Fruit fly (Drosophila melanogaster): Measurements from ENCODE around the gene CG4793.

Gene CG4793

dm6 chr2L:15911591-15912007 lies 11.6 kb upstream of the CG4793 start:
- 0 out of 3 replicates have a peak, but pooled peaks have one; percentile 5 for TF ChIP-seq HLH4C (GFP tag; IDR thresholded peaks at IDR 0.05; ENCODE audit: partially characterized antibody)
- TF ChIP-seq Fer1 (GFP tag; optimal IDR thresholded peaks at IDR 0.05): no peak
- TF ChIP-seq CG11723 (GFP tag; optimal IDR thresholded peaks at IDR 0.05): no peak
- no peak for TF ChIP-seq CG14710 (tag; optimal IDR thresholded peaks at IDR 0.05)
- TF ChIP-seq CG10543 (GFP tag; optimal IDR thresholded peaks at IDR 0.05): peak; percentile 79
- no peak for TF ChIP-seq lilli (GFP tag; optimal IDR thresholded peaks at IDR 0.05)
- peak; percentile 89 to 95 for TF ChIP-seq Trl (optimal IDR thresholded peaks at IDR 0.05)
- TF ChIP-seq Trl (GFP tag; optimal IDR thresholded peaks at IDR 0.05): no peak
- TF ChIP-seq abd-A (tag; optimal IDR thresholded peaks at IDR 0.05): peak; percentile 80
- TF ChIP-seq CG18599 (GFP tag; optimal IDR thresholded peaks at IDR 0.05): no peak
- TF ChIP-seq Bgb (GFP tag; IDR thresholded peaks at IDR 0.05; ENCODE audit: partially characterized antibody): peak; percentile 68; the same call in 1 of the 2 replicates
- no peak for TF ChIP-seq CG34422 (GFP tag; IDR thresholded peaks at IDR 0.05)
- TF ChIP-seq trh (GFP tag; optimal IDR thresholded peaks at IDR 0.05): no peak
- no peak for TF ChIP-seq CG4707 (GFP tag; optimal IDR thresholded peaks at IDR 0.05)
- no peak for TF ChIP-seq ara (GFP tag; IDR thresholded peaks at IDR 0.05)
- TF ChIP-seq cwo (GFP tag; optimal IDR thresholded peaks at IDR 0.05): peak; percentile 95
- TF ChIP-seq CG15011 (GFP tag; optimal IDR thresholded peaks at IDR 0.05): no peak
- TF ChIP-seq Deaf1 (tag; optimal IDR thresholded peaks at IDR 0.05): no peak
- TF ChIP-seq CG13894 (tag; optimal IDR thresholded peaks at IDR 0.05): no peak
- TF ChIP-seq Poxn (GFP tag; IDR thresholded peaks at IDR 0.05): no peak
- TF ChIP-seq Blimp-1 (GFP tag; optimal IDR thresholded peaks at IDR 0.05): peak; percentile 90
- TF ChIP-seq CG4404 (GFP tag; IDR thresholded peaks at IDR 0.05): no peak
- no peak for TF ChIP-seq CG18262 (tag; optimal IDR thresholded peaks at IDR 0.05)
- no peak for TF ChIP-seq CG10654 (GFP tag; optimal IDR thresholded peaks at IDR 0.05)
- no peak for TF ChIP-seq Nf-YB (GFP tag; optimal IDR thresholded peaks at IDR 0.05)
- no peak; the same call in 1 of the 2 replicates for TF ChIP-seq CG13287 (GFP tag; IDR thresholded peaks at IDR 0.05; ENCODE audit: partially characterized antibody)
- TF ChIP-seq CG15479 (GFP tag; optimal IDR thresholded peaks at IDR 0.05): no peak
- TF ChIP-seq CG13296 (GFP tag; optimal IDR thresholded peaks at IDR 0.05): no peak
- no peak for TF ChIP-seq CG14014 (GFP tag; IDR thresholded peaks at IDR 0.05)
- no peak for TF ChIP-seq CG31365 (tag; optimal IDR thresholded peaks at IDR 0.05)
- TF ChIP-seq unc-4 (GFP tag; IDR thresholded peaks at IDR 0.05; ENCODE audit: partially characterized antibody): no peak; the same call in 1 of the 2 replicates
- no peak for TF ChIP-seq eyg (GFP tag; optimal IDR thresholded peaks at IDR 0.05)
- TF ChIP-seq CG17912 (GFP tag; optimal IDR thresholded peaks at IDR 0.05): no peak
- no peak for TF ChIP-seq CrebB (tag; optimal IDR thresholded peaks at IDR 0.05)
- TF ChIP-seq lmd (GFP tag; IDR thresholded peaks at IDR 0.05): no peak
- no peak for TF ChIP-seq Bteb2 (GFP tag; optimal IDR thresholded peaks at IDR 0.05)
- TF ChIP-seq CG10267 (tag; optimal IDR thresholded peaks at IDR 0.05): no peak
- TF ChIP-seq onecut (GFP tag; IDR thresholded peaks at IDR 0.05): no peak
- TF ChIP-seq corto (GFP tag; optimal IDR thresholded peaks at IDR 0.05): no peak
- TF ChIP-seq Ravus (GFP tag; IDR thresholded peaks at IDR 0.05): no peak
- TF ChIP-seq CG10979 (tag; optimal IDR thresholded peaks at IDR 0.05): no peak
- no peak for TF ChIP-seq crp (GFP tag; optimal IDR thresholded peaks at IDR 0.05)
- TF ChIP-seq dmrt11E (tag; optimal IDR thresholded peaks at IDR 0.05): no peak
- TF ChIP-seq CG1832 (GFP tag; optimal IDR thresholded peaks at IDR 0.05): peak; percentile 92
- no peak for TF ChIP-seq br (optimal IDR thresholded peaks at IDR 0.05)
- no peak for TF ChIP-seq CG8924 (tag; optimal IDR thresholded peaks at IDR 0.05)
- no peak for TF ChIP-seq sim (GFP tag; IDR thresholded peaks at IDR 0.05)
- no peak for TF ChIP-seq CG3065 (GFP tag; optimal IDR thresholded peaks at IDR 0.05)
- no peak for TF ChIP-seq B-H2 (GFP tag; optimal IDR thresholded peaks at IDR 0.05)
- no peak for TF ChIP-seq Hmr (GFP tag; optimal IDR thresholded peaks at IDR 0.05)
- TF ChIP-seq dimm (GFP tag; IDR thresholded peaks at IDR 0.05): no peak

All from whole organism, embryonic.